Worm (Caenorhabditis elegans) whole organism, L1 larva: ENCODE measurements around the gene M163.10.

Experiments
- aly-2 ChIP-seq: fragments of 150-350 bp; optimal IDR thresholded peaks from 2 replicates; lab custom pipeline; 2014; ENCODE audit warnings: missing biosample characterization, missing genetic modification characterization
- ama-1 ChIP-seq: fragments of 150-350 bp; optimal IDR thresholded peaks from 2 replicates; lab custom pipeline; 2014
- mab-9 ChIP-seq: fragments of 200-800 bp; sonication (Bioruptor generic); IDR thresholded peaks from 2 replicates; pipeline ENCODE4 v1.3.6; 2022; ENCODE audit warnings: missing genetic modification reagents, missing genetic modification characterization, missing compliant biosample characterization
- nhr-237 ChIP-seq: fragments of 150-350 bp; optimal IDR thresholded peaks from 2 replicates; lab custom pipeline; 2014; ENCODE audit warnings: missing biosample characterization, missing genetic modification characterization
- nhr-76 ChIP-seq: sonication (generic microtip); optimal IDR thresholded peaks from 2 replicates; lab custom pipeline; 2017; ENCODE audit warnings: missing biosample characterization, missing genetic modification characterization
- nhr-77 ChIP-seq: fragments of 150-350 bp; optimal IDR thresholded peaks from 2 replicates; lab custom pipeline; 2014; ENCODE audit warnings: missing biosample characterization, missing genetic modification characterization
- nhr-84 ChIP-seq: sonication (generic microtip); optimal IDR thresholded peaks from 2 replicates; lab custom pipeline; 2017; ENCODE audit warnings: missing biosample characterization, missing genetic modification characterization
- nhr-90 ChIP-seq: sonication (generic microtip); optimal IDR thresholded peaks from 2 replicates; lab custom pipeline; 2016; ENCODE audit warnings: mild to moderate bottlenecking, missing genetic modification characterization, missing compliant biosample characterization; ENCODE audit not compliant: poor library complexity
- snpc-4 ChIP-seq: fragments of 150-350 bp; optimal IDR thresholded peaks from 2 replicates; lab custom pipeline; 2014; ENCODE audit warnings: missing biosample characterization, missing genetic modification characterization
- sox-4 ChIP-seq: sonication (generic microtip); optimal IDR thresholded peaks from 2 replicates; lab custom pipeline; 2016; ENCODE audit warnings: missing genetic modification characterization, missing compliant biosample characterization

DNA sequence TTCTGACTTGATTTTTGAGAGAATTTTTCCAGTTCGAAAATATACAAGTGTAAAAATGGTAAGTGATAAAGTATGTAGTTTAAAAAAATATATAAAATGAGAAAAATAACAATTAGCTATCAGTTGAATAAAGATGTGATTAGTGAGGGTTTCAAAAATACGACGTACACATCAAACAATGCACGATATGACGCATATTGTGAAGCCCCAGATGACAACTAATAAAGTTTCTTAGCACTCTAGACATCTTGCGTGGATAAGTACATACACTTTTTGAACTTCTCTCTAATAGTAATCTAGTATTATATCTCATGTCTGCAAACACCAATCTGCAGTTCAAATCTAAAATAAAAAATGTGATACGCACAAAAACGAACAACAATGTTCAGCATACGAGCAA lies 40.4 kb upstream of the M163.10 start:
- TF ChIP-seq sox-4: no peak
- no peak for TF ChIP-seq nhr-237 (tag; lab: Kevin White, UChicago)
- TF ChIP-seq nhr-76 (tag; lab: Kevin White, UChicago): no peak
- no peak for TF ChIP-seq nhr-90 (tag; lab: Kevin White, UChicago)
- TF ChIP-seq snpc-4 (tag; lab: Kevin White, UChicago): no peak
- no peak for TF ChIP-seq aly-2 (tag; lab: Kevin White, UChicago)
- TF ChIP-seq nhr-84 (tag; lab: Kevin White, UChicago): no peak
- TF ChIP-seq mab-9: no peak
- TF ChIP-seq ama-1 (lab: Kevin White, UChicago): no peak
- TF ChIP-seq nhr-77 (tag; lab: Kevin White, UChicago): no peak
